Worm (Caenorhabditis elegans): ENCODE data around the gene unc-112.

The unc-112 gene

DNA sequence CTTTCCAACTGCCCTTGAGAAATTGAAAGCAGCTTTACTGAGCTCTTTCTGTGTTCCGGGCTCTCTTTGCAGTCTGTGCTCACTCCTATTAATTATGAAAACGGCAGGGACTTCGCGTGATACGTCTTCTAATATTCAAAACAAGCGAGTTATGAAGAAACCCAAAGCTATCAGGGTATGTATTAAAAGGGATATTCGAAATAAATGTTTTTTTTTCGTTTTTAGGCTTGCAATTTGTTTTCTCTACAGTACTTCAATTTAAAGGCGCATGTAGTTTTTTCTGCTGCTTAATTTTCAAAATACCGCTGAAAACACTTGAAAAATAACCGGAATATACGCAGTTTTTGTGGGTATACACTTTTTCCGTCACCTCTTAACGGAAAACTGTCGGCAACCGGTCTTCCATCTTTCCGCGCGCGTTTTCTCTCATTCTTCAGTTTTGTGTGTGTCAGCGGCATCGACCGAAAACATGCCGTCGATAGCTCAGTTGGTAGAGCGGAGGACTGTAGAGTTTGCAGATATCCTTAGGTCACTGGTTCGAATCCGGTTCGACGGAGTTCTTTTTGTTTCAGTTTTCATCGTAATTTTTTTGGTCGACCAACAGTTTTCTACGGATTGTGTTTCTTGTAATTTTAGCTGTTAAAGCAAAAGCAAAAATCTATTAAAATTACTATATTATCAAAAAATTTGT is 7.2 kb downstream of the unc-112 start, which contains the start of gene gasr-8:
Gene gasr-8, plus strand, starts transcription at position 51 of the 691 bp plus-strand sequence.
- TF ChIP-seq C04F5.9 (tag; optimal IDR thresholded peaks at IDR 0.05) (no peak), swsn-7 (tag; optimal IDR thresholded peaks at IDR 0.05) (no peak), fkh-8 (tag; optimal IDR thresholded peaks at IDR 0.05) (peak; percentile 54), lin-35 (GFP tag; optimal IDR thresholded peaks at IDR 0.05) (peak in 1 of 2 experiments; percentile 16), snu-23 (GFP tag; optimal IDR thresholded peaks at IDR 0.05) (no peak), nhr-85 (tag) (peak; percentile 20), aly-2 (tag; optimal IDR thresholded peaks at IDR 0.05) (no peak), nhr-237 (tag; optimal IDR thresholded peaks at IDR 0.05) (no peak), efl-1 (optimal IDR thresholded peaks at IDR 0.05) (no peak), efl-1 (GFP tag; optimal IDR thresholded peaks at IDR 0.05 in 1 of 2) (peak in 1 of 2 experiments; percentile 41)

- TF ChIP-seq Y116A8C.19 (tag; optimal IDR thresholded peaks at IDR 0.05; ENCODE audit: borderline replicate concordance) = no peak
- TF ChIP-seq ceh-90 (tag; optimal IDR thresholded peaks at IDR 0.05) = no peak
- no peak for TF ChIP-seq isw-1 (GFP tag; IDR thresholded peaks at IDR 0.05)
- TF ChIP-seq dsc-1 (tag; optimal IDR thresholded peaks at IDR 0.05) = peak; percentile 38
- TF ChIP-seq ceh-63 (GFP tag; optimal IDR thresholded peaks at IDR 0.05) = no peak
- TF ChIP-seq lin-14 (GFP tag; optimal IDR thresholded peaks at IDR 0.05) = peak; percentile 33
- TF ChIP-seq rnt-1 (tag; optimal IDR thresholded peaks at IDR 0.05) = peak; percentile 41
- TF ChIP-seq C34B4.2 (tag; optimal IDR thresholded peaks at IDR 0.05) = no peak
- TF ChIP-seq mef-2 (tag; optimal IDR thresholded peaks at IDR 0.05) = no peak
- peak; percentile 24 to 62 for TF ChIP-seq lin-35 (GFP tag; optimal IDR thresholded peaks at IDR 0.05)
- TF ChIP-seq ama-1 (optimal IDR thresholded peaks at IDR 0.05) = peak; percentile 98
- no peak for TF ChIP-seq sox-4 (tag; optimal IDR thresholded peaks at IDR 0.05)
- peak; percentile 62 for TF ChIP-seq mep-1 (tag; optimal IDR thresholded peaks at IDR 0.05)
- TF ChIP-seq alr-1 (tag; optimal IDR thresholded peaks at IDR 0.05; ENCODE audit: borderline replicate concordance) = no peak
- peak; percentile 26 to 41 for TF ChIP-seq lsy-2 (tag; optimal IDR thresholded peaks at IDR 0.05)
- TF ChIP-seq efl-3 (GFP tag; optimal IDR thresholded peaks at IDR 0.05) = no peak
- no peak for TF ChIP-seq C04F5.9 (tag; optimal IDR thresholded peaks at IDR 0.05)
- TF ChIP-seq unc-30 (tag; optimal IDR thresholded peaks at IDR 0.05) = no peak
- TF ChIP-seq fkh-4 (tag; optimal IDR thresholded peaks at IDR 0.05; ENCODE audit: borderline replicate concordance) = no peak
- TF ChIP-seq fos-1 (tag; optimal IDR thresholded peaks at IDR 0.05) = no peak
- no peak for TF ChIP-seq ztf-11 (tag; optimal IDR thresholded peaks at IDR 0.05)
- no peak for TF ChIP-seq nhr-28 (tag; optimal IDR thresholded peaks at IDR 0.05)
- TF ChIP-seq dpl-1 (GFP tag; optimal IDR thresholded peaks at IDR 0.05) = no peak
- peak; percentile 12 for TF ChIP-seq xbp-1 (tag; optimal IDR thresholded peaks at IDR 0.05)
- TF ChIP-seq lin-39 (tag; optimal IDR thresholded peaks at IDR 0.05) = no peak
- peak; percentile 65 for TF ChIP-seq nhr-90 (tag; optimal IDR thresholded peaks at IDR 0.05; ENCODE audit: poor library complexity)
- TF ChIP-seq lir-3 (tag; optimal IDR thresholded peaks at IDR 0.05; ENCODE audit: poor library complexity) = no peak
- no peak for TF ChIP-seq nhr-84 (tag; optimal IDR thresholded peaks at IDR 0.05)
- no peak for TF ChIP-seq mdl-1 (tag; optimal IDR thresholded peaks at IDR 0.05)
- TF ChIP-seq aly-2 (tag; optimal IDR thresholded peaks at IDR 0.05) = peak; percentile 100
- no peak for TF ChIP-seq nhr-85 (tag)
- peak; percentile 18 for TF ChIP-seq pag-3 (tag; optimal IDR thresholded peaks at IDR 0.05; ENCODE audit: borderline replicate concordance, insufficient read depth)
- TF ChIP-seq pqm-1 (tag; optimal IDR thresholded peaks at IDR 0.05) = peak; percentile 37
- TF ChIP-seq ceh-88 (GFP tag; IDR thresholded peaks at IDR 0.05) = no peak
- TF ChIP-seq snpc-4 (tag; optimal IDR thresholded peaks at IDR 0.05) = peak; percentile 28
- TF ChIP-seq tbx-2 (tag; optimal IDR thresholded peaks at IDR 0.05) = no peak
- TF ChIP-seq fkh-8 (tag; optimal IDR thresholded peaks at IDR 0.05) = no peak
- peak; percentile 33 for TF ChIP-seq ceh-8 (GFP tag; optimal IDR thresholded peaks at IDR 0.05)
- TF ChIP-seq elt-3 (tag; optimal IDR thresholded peaks at IDR 0.05) = no peak
- no peak for TF ChIP-seq hlh-4 (tag; optimal IDR thresholded peaks at IDR 0.05)
- TF ChIP-seq blmp-1 (tag; optimal IDR thresholded peaks at IDR 0.05) = no peak
- no peak for TF ChIP-seq nhr-237 (tag; optimal IDR thresholded peaks at IDR 0.05)
- no peak for TF ChIP-seq efl-1 (optimal IDR thresholded peaks at IDR 0.05)
- TF ChIP-seq efl-1 (GFP tag; optimal IDR thresholded peaks at IDR 0.05 in 1 of 2) = peak; percentile 13 to 68
- TF ChIP-seq skn-1 (tag; optimal IDR thresholded peaks at IDR 0.05) = no peak
Observed at ce11 chrV:14688097-14688912, 8.1 kb downstream of the unc-112 start, which contains the start of gene C47E8.11. TSS of gene C47E8.11 (plus strand) at chrV:14688616.

Measured in whole organism, L1 larva.